Worm (Caenorhabditis elegans) whole organism, dauer: ENCODE data around the gene C06C3.10.

Source experiments
- unc-62 ChIP-seq: sonication (generic microtip); optimal IDR thresholded peaks from 2 replicates; lab custom pipeline; 2017; ENCODE audit warnings: missing biosample characterization, missing genetic modification reagents, missing genetic modification characterization

The C06C3.10 gene

DNA sequence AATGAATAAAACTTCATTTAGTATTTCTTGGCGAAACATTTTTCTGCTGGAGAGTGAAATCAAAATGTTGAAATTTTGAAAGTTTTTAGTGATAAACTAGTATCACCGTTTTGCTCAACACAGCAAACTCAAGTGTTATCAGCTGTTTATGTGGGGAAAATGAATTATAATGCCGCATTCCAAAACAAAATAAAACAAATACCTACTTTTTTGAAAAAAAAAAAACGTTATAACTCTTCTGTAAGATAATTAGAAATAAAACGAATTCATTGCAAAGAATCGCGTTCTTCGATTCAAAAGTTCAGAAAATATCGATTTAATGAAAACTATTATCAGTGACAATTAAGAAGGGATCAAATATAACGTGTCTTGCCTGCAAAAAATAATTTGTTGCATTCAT is 20.4 kb upstream of the C06C3.10 start, which contains the start of gene Y51B9A.9:
Gene Y51B9A.9 (minus strand): TSS at position 101 of the 400 bp plus-strand sequence.
- no peak for TF ChIP-seq unc-62 (GFP tag; lab: Kevin White, UChicago)

DNA sequence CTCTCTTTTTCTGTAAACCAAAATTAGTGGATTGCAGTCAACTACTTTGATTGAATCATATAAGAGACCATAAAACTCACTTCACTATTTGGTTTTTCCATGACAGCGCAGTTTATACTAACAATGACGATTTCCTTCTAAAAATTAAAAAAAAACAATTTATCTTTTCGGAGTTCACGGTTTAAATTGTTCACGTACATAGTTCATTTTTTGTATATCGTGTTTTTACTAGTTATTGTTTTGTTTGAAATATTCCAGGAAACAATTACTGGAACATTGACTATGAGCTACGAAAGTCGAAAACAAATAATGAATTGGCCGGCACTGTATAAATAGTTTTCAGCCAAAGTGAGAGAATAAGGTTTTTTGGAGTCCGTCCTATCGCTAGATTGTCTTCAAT is 15.7 kb upstream of the C06C3.10 start, which contains the start of gene lido-17:
Gene lido-17 (minus strand): TSS at position 101 of the 400 bp plus-strand sequence.
- TF ChIP-seq unc-62 (GFP tag; lab: Kevin White, UChicago) = no peak

DNA sequence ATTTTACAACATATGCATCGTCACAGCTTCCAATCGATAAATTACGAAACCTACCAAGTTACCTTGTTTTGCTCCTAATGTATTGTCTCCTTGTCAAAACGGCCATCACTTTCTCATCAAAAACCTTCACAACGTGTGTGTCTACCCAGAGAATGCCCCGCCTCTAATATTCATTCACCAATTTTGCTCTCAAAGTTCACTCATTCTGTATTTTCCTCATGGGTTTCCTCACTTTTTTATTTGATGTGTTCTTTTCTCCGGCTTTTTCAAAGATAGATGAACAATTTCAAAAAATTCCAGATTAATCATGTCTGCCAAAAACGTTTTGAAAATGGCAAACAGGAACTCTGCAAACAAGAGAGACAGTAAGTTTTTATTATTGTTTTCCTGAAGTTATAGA is 8.2 kb upstream of the C06C3.10 start, which contains the start of gene C06C3.7:
Gene C06C3.7 (plus strand): TSS at position 301 of the 400 bp plus-strand sequence.
- TF ChIP-seq unc-62 (GFP tag; lab: Kevin White, UChicago) = no peak

ce11 chrII:9379796-9380195 is 2.7 kb upstream of the C06C3.10 start, which contains the start of gene srh-48:
TSS of gene srh-48 (plus strand) at chrII:9380096.
- no peak for TF ChIP-seq unc-62 (GFP tag; lab: Kevin White, UChicago)

DNA sequence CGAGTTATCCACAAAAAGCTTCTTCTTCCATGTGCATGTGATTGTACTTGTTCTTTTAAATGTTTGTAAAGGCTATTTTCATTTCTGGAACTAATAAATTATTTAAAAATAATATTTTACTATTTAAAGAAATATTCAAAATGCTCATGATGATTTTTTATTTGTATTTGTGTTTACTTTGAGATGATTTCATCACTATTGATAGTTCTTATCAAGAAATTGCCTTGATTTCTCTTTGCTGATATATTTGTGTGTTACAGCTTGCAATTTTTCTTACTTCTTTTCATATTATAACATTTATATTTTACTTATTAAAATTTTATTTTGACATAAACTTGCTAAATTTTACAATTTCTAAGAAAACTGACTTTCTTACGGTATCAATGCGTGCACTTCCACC is 1.1 kb upstream of the C06C3.10 start:
- TF ChIP-seq unc-62 (GFP tag; lab: Kevin White, UChicago) = no peak

DNA sequence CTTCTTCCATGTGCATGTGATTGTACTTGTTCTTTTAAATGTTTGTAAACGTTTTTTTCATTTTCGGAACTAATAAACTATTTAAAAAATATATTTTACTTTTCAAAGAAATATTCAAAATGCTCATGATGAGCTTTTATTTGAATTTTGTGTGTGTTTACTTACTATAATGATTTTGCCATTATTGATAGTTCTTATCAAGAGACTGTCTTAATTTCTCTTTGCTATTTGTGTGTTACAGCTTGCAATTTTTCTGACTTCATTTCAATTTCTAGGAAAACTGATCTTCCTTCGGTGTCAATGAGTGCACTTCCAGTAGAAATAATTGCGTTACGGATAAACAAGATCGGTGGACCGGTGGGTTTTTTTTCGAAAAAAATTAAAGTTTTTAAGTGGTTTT is 2.3 kb downstream of the C06C3.10 start, which contains the start of gene C06C3.12:
Gene C06C3.12 (plus strand): TSS at position 301 of the 400 bp plus-strand sequence.
- no peak for TF ChIP-seq unc-62 (GFP tag; lab: Kevin White, UChicago)

DNA sequence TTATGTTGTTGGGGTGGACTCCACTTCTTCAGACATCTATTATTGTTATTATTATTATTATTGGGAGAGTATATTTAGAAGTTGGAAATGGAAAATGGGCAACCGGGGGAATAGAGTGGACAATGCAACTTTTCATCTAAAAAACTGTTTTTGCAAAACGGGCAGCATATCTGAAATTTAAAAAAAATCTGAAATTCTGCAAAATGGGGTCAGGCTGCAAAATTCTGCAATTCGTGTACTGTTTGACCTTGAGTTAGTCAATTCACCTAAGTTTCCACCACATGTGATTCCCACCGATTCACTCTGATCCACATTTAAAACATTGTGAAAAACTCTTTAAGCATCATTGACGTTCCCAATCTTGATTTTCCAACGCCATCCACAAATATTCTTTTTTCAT is 4.1 kb downstream of the C06C3.10 start, which contains the start of gene C06C3.4:
Gene C06C3.4 (plus strand): TSS at position 301 of the 400 bp plus-strand sequence.
- no peak for TF ChIP-seq unc-62 (GFP tag; lab: Kevin White, UChicago)

DNA sequence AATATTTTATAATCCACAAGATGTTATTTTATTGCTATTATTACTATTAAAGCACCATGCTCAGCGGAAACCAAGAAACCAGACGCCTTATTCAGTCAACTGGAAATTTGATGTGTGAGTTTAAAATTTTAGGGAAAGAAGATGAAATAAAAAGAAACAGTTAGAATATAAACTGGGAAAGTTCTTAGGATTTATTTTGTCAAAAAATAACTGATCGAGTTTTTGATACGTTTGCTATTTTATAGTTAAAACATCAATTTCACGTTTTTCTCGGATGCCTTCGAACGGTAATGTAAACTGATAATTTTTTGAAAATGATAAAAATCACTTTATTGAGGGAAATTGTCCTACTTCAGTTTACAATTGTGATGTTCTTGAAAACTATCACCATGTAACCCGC is 4.7 kb downstream of the C06C3.10 start, which contains the start of gene C06C3.3:
Gene C06C3.3 (minus strand): TSS at position 101 of the 400 bp plus-strand sequence.
- no peak for TF ChIP-seq unc-62 (GFP tag; lab: Kevin White, UChicago)

- TF ChIP-seq unc-62 (GFP tag; lab: Kevin White, UChicago) = no peak
These were observed 7.7 kb downstream of the C06C3.10 start for ce11 chrII:9369394-9369793.

DNA sequence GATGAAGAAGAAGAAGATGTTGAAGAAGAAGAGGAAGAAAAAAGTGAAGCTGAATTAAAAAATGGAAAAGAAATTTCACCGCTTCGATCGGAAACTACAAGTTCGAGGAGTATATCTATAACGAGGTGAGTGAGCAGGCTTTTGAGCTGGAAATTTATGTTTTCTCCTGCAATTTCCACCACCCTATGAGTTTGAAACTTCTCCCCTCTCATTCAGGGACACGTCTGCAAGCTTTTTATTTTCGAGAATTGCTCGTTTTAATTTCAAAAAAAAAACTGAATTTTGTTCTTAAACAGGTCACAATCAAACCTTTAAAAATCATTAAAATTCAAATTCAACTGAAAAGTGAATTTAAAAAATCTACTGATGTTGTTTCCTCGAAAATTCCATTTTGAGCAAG is 14.8 kb downstream of the C06C3.10 start:
- TF ChIP-seq unc-62 (GFP tag; lab: Kevin White, UChicago) = no peak

DNA sequence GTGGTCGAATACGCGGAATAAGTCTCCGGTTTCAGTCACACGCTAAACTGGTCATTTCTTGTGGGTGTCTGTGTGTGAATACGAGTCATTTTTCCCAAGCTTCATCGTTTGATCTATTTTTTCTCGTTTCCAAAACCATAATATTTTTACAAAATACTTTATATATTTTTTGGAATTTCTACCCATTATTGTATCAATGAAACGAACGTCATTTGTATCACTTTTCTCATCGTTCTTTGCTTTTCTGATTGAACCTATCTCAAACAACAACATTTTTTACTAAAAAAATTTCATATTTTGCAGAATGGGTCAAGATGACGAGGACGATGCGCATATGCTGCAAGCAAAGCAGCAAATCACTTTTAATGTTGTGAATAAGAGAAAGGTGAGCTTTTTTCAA is 18.8 kb downstream of the C06C3.10 start, which contains the start of gene mel-11:
Gene mel-11 (plus strand): TSS at position 301 of the 400 bp plus-strand sequence.
- TF ChIP-seq unc-62 (GFP tag; lab: Kevin White, UChicago) = no peak

- no peak for TF ChIP-seq unc-62 (GFP tag; lab: Kevin White, UChicago)
These were observed 20.3 kb downstream of the C06C3.10 start for ce11 chrII:9356723-9357122.

DNA sequence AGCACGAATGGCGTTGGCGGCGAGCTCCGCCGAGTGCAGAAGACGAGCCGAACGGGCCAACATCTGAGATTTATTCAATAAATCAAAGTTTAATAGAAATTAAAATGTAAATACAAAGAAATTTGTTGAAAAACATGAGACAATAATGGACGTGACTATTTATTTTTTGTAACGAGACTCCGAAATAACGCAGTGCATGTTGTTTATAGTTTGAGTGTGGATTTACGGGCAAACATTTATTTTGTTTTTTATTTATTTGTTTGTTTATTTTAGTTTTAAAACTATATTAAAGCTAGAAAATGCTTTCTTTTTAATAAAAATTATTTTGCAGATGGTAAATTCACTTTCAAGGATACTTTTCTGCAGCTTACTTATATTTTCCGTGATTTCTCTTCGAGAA is 24.4 kb downstream of the C06C3.10 start, which contains the start of the genes sdhb-1 and cup-15:
Gene sdhb-1 (minus strand): TSS at position 63 of the 400 bp plus-strand sequence.
Gene cup-15 (plus strand): TSS at position 332 of the 400 bp plus-strand sequence.
- no peak for TF ChIP-seq unc-62 (GFP tag; lab: Kevin White, UChicago)

DNA sequence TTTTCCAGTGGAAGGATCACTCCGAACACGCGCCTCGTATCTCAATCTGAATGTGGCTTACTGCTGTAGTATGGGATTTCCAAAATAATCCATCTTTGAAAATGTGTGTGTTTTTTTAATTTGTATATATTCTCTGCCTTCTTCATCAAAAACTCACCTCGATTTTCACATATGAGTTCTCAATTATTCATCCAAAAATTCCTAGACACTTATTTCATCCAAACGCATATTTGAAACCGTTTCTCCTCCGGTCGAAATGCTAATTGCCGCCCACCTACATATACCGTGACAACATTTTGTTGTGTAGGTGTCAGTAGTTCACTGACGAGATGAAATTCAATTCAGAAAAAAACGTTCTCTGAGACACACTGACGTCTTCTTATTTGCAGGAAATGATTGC is 29.6 kb downstream of the C06C3.10 start:
- no peak for TF ChIP-seq unc-62 (GFP tag; lab: Kevin White, UChicago)

- TF ChIP-seq unc-62 (GFP tag; lab: Kevin White, UChicago) = no peak
These were observed 30.6 kb downstream of the C06C3.10 start, which contains the start of gene F42A8.1 for ce11 chrII:9346490-9346889. TSS of gene F42A8.1 (minus strand) at chrII:9346590.

DNA sequence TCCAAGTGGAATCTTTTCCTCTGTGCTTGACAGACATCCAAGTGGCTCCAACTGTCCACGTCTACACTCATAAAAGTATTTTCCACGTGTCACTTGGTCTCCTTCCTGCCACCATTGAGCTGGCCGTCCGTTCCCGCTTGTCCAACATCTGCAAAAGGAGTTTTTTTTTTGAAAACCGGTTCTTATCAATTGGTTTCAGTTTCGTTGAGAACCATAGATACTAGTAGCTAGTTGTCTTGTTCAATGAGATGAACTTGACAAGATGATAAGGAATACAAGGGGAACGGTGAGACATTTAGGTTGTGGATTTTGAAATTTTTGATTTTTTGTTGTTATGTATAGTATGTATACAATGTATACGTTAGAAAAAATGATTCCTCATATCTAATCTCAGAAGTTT is 31.3 kb downstream of the C06C3.10 start:
- no peak for TF ChIP-seq unc-62 (GFP tag; lab: Kevin White, UChicago)

DNA sequence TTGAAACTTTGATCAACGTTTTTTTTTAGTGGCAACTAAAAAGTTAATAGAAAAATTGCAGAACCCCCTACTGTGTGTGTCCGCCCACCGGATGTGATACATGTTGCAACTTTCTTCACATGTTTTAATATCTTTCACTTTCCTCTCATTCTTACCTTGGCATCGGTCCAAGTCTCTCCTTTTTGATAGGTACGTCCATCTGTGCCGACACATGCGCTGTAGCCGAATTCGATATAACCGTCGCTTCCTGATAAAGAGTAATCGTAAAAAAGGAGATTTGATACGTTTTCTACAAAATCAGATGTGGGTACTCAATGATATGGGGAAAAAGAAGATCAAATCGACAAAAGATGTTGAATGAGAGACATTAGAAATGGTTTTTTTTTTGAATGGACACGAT is 31.9 kb downstream of the C06C3.10 start:
- no peak for TF ChIP-seq unc-62 (GFP tag; lab: Kevin White, UChicago)
